Fruit fly (Drosophila melanogaster) whole organism, pupa: ENCODE results near the gene CG13994.

Source experiments
- CG10348 ChIP-seq: fragments of 200-800 bp; sonication (Bioruptor generic); IDR thresholded peaks from 2 replicates; pipeline ENCODE4 v1.3.6; 2022; ENCODE audit warnings: missing biosample characterization, missing genetic modification characterization
- CG12605 ChIP-seq: fragments of 200-800 bp; sonication (Bioruptor generic); IDR thresholded peaks from 2 replicates; pipeline ENCODE4 v1.3.6; 2022; ENCODE audit warnings: missing biosample characterization, missing genetic modification characterization
- CG13204 ChIP-seq: fragments of 200-800 bp; sonication (Bioruptor generic); optimal IDR thresholded peaks from 2 replicates; lab custom pipeline; 2018; ENCODE audit warnings: missing biosample characterization, mild to moderate bottlenecking, missing genetic modification characterization, moderate library complexity
- CG14655 ChIP-seq: fragments of 200-800 bp; sonication (Bioruptor generic); optimal IDR thresholded peaks from 3 replicates; lab custom pipeline; 2017; ENCODE audit warnings: mild to moderate bottlenecking, missing biosample characterization, missing genetic modification reagents, missing genetic modification characterization
- CG15710 ChIP-seq: fragments of 200-800 bp; sonication (Bioruptor generic); optimal IDR thresholded peaks from 2 replicates; lab custom pipeline; 2018; ENCODE audit warnings: missing biosample characterization, mild to moderate bottlenecking, missing genetic modification characterization, moderate library complexity
- CG17806 ChIP-seq: fragments of 200-800 bp; sonication (Bioruptor generic); optimal IDR thresholded peaks from 2 replicates; lab custom pipeline; 2018; ENCODE audit warnings: missing biosample characterization, mild to moderate bottlenecking, missing genetic modification characterization, moderate library complexity
- CG32121 ChIP-seq: fragments of 200-800 bp; sonication (Bioruptor generic); IDR thresholded peaks from 2 replicates; pipeline ENCODE4 v1.3.6; 2022; ENCODE audit warnings: missing biosample characterization, missing genetic modification characterization
- CG34367 ChIP-seq: fragments of 200-800 bp; sonication (Bioruptor generic); optimal IDR thresholded peaks from 2 replicates; lab custom pipeline; 2018; ENCODE audit warnings: missing biosample characterization, mild to moderate bottlenecking, missing genetic modification characterization
- CG4496 ChIP-seq: fragments of 200-800 bp; sonication (Bioruptor generic); IDR thresholded peaks from 3 replicates; pipeline ENCODE4 v1.3.6; 2022; ENCODE audit warnings: missing biosample characterization, missing genetic modification characterization
- CG8159 ChIP-seq: fragments of 200-800 bp; sonication (Bioruptor generic); optimal IDR thresholded peaks from 3 replicates; lab custom pipeline; 2018; ENCODE audit warnings: missing biosample characterization, mild to moderate bottlenecking, missing genetic modification characterization, moderate library complexity
- CG8301 ChIP-seq: fragments of 200-800 bp; sonication (Bioruptor generic); optimal IDR thresholded peaks from 2 replicates; lab custom pipeline; 2018; ENCODE audit warnings: missing biosample characterization, mild to moderate bottlenecking, missing genetic modification characterization
- CG9948 ChIP-seq: fragments of 200-800 bp; sonication (Bioruptor generic); optimal IDR thresholded peaks from 2 replicates; lab custom pipeline; 2018; ENCODE audit warnings: missing biosample characterization, mild to moderate bottlenecking, missing genetic modification characterization, moderate library complexity
- D1 ChIP-seq: fragments of 200-800 bp; sonication (Bioruptor generic); optimal IDR thresholded peaks from 2 replicates; lab custom pipeline; 2018; ENCODE audit warnings: missing biosample characterization, mild to moderate bottlenecking, missing genetic modification characterization, moderate library complexity
- EcR ChIP-seq: fragments of 200-800 bp; sonication (Bioruptor generic); optimal IDR thresholded peaks from 3 replicates; lab custom pipeline; 2019; ENCODE audit warnings: missing biosample characterization, missing genetic modification characterization, mild to moderate bottlenecking, moderate library complexity, missing genetic modification reagents
- Ets98B ChIP-seq: fragments of 200-800 bp; sonication (Bioruptor generic); IDR thresholded peaks from 2 replicates; pipeline ENCODE4 v1.3.6; 2022; ENCODE audit warnings: missing biosample characterization, missing genetic modification characterization
- Pif1A ChIP-seq: fragments of 200-800 bp; sonication (Bioruptor generic); optimal IDR thresholded peaks from 3 replicates; lab custom pipeline; 2016; ENCODE audit warnings: missing biosample characterization, missing genetic modification characterization
- Pif1B ChIP-seq: fragments of 200-800 bp; sonication (Bioruptor generic); optimal IDR thresholded peaks from 3 replicates; lab custom pipeline; 2016; ENCODE audit warnings: missing biosample characterization, missing genetic modification characterization
- Snoo ChIP-seq: fragments of 200-800 bp; sonication (Bioruptor generic); optimal IDR thresholded peaks from 3 replicates; lab custom pipeline; 2017; ENCODE audit warnings: missing biosample characterization, mild to moderate bottlenecking, missing genetic modification characterization, inconsistent platforms
- fd96Ca ChIP-seq: fragments of 200-800 bp; sonication (Bioruptor generic); IDR thresholded peaks from 3 replicates; pipeline ENCODE4 v1.3.6; 2022; ENCODE audit warnings: missing biosample characterization, missing genetic modification characterization
- gl ChIP-seq: fragments of 200-800 bp; sonication (Bioruptor generic); optimal IDR thresholded peaks from 2 replicates; lab custom pipeline; 2018; ENCODE audit warnings: missing biosample characterization, mild to moderate bottlenecking, missing genetic modification characterization
- rn ChIP-seq: fragments of 200-800 bp; sonication (Bioruptor generic); IDR thresholded peaks from 2 replicates; pipeline ENCODE4 v1.3.6; 2022; ENCODE audit warnings: missing biosample characterization, missing genetic modification characterization

CG13994 gene

dm6 chr2L:6036710-6037109, 26.1 kb upstream of the CG13994 start, which contains the start of gene mtm:
Gene mtm, minus strand, starts transcription at chr2L:6037015.
- TF ChIP-seq Ets98B (GFP tag; lab: Robert Waterston, UW) (no peak), CG13204 (no peak), Pif1B (no peak), fd96Ca (GFP tag; lab: Robert Waterston, UW) (no peak), CG34367 (tag; lab: Kevin White, UChicago) (no peak)

DNA sequence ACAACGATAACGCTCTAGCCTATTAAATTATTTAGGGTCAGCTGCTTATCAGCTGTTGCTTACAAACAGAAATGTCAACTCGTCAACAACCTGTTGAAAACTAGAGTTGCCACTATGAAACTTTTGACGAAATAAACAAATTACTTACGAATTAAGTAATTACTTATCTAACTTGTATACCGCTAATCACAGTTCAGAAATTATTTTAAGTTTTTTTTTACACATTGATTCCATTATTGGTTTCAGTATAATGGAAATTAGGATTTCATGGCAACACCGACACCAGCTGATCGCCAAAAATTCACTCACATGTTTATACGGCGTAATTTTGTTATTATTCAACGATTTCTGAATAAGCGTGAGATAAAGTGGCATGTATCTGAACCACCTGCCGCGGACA, 25.0 kb upstream of the CG13994 start, which contains the start of the genes CG9117 and CG31643:
Gene CG9117 (minus strand): TSS at position 73 of the 400 bp plus-strand sequence.
Gene CG31643 (plus strand): TSS at position 288 of the 400 bp plus-strand sequence.
- TF ChIP-seq CG32121 (GFP tag; lab: Robert Waterston, UW) (no peak), CG10348 (GFP tag; lab: Robert Waterston, UW) (no peak), Pif1A (GFP tag; lab: Kevin White, UChicago) (no peak), gl (tag; lab: Kevin White, UChicago) (no peak), CG8159 (tag; lab: Kevin White, UChicago) (no peak), EcR (no peak), CG13204 (no peak), CG8301 (tag; lab: Kevin White, UChicago) (no peak), fd96Ca (GFP tag; lab: Robert Waterston, UW) (no peak), Pif1B (no peak), CG34367 (tag; lab: Kevin White, UChicago) (no peak), D1 (tag; lab: Kevin White, UChicago) (no peak), CG4496 (GFP tag; lab: Robert Waterston, UW) (no peak; the same call in 2 of the 3 replicates), CG14655 (GFP tag; lab: Kevin White, UChicago) (no peak), CG9948 (peak; percentile 24), Ets98B (GFP tag; lab: Robert Waterston, UW) (peak; percentile 41), CG12605 (GFP tag; lab: Robert Waterston, UW) (peak; percentile 78; the same call in 1 of the 2 replicates), rn (GFP tag; lab: Robert Waterston, UW) (no peak), Snoo (tag; lab: Kevin White, UChicago) (peak; percentile 8), CG17806 (tag; lab: Kevin White, UChicago) (peak; percentile 39), CG15710 (tag; lab: Kevin White, UChicago) (peak; percentile 68)
- TF ChIP-seq, all 21 proteins: peak for 6

DNA sequence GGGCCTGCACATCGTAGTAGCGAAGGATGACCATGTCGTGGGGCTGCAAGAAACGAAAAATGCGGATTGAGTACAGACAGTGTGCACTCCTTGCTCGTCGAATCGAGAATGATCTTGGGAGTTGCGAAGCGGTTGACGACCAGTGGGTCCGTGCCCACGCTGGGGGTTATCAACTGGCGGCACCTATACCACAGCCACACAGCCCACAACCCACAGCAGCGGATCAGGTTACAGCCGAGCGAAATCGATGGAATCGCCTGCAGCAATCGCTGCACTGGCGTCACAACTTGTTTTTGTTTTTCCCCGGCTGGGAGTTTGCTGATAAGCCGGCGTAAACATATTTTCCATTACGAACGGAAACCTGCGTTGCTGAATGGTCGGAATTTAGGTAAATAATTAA, 17.3 kb upstream of the CG13994 start:
- TF ChIP-seq CG32121 (GFP tag; lab: Robert Waterston, UW), result no peak
- no peak for TF ChIP-seq CG4496 (GFP tag; lab: Robert Waterston, UW)
- TF ChIP-seq Ets98B (GFP tag; lab: Robert Waterston, UW), result no peak
- TF ChIP-seq CG12605 (GFP tag; lab: Robert Waterston, UW), result no peak
- no peak for TF ChIP-seq Snoo (tag; lab: Kevin White, UChicago)
- no peak for TF ChIP-seq EcR
- no peak for TF ChIP-seq CG8159 (tag; lab: Kevin White, UChicago)
- no peak for TF ChIP-seq CG17806 (tag; lab: Kevin White, UChicago)
- TF ChIP-seq fd96Ca (GFP tag; lab: Robert Waterston, UW), result no peak
- TF ChIP-seq CG14655 (GFP tag; lab: Kevin White, UChicago), result no peak
- no peak for TF ChIP-seq CG13204
- no peak for TF ChIP-seq D1 (tag; lab: Kevin White, UChicago)
- no peak for TF ChIP-seq Pif1A (GFP tag; lab: Kevin White, UChicago)
- no peak for TF ChIP-seq CG34367 (tag; lab: Kevin White, UChicago)
- no peak for TF ChIP-seq gl (tag; lab: Kevin White, UChicago)

DNA sequence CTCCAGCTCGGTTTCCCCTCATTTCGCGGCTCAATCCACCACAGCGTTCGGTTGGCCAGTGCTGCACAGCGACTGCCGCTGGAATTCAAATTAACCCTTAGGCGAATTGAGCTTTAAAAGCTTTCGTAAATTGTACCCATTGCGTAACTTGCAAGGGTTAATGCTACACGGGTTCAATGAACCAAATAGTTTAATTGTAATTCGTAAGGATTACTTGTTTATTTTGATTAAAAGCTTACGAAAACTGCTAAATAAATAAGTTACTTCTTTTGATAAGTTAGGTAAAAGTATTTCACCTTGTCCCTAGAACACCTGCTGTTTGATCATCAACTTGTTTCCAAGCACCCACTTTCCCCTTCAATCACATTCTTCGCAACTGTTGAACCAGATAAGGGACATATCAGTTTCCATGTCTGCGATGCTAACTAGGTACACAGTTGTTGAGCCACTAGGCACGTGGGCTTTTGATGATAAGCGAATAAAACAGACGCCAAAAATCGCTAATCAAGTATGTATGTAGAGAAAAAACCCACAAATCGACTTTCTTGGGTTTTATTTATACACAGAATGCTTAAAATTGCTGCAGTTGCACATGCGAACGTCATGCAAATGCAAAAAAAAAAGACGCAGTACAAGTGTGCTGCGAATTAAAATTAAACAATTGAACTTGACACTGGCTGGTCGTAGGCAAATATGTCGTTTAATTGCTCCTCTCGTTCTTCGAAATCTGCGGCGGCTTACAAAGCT, 16.6 kb upstream of the CG13994 start, which contains the start of gene Pfas:
Gene Pfas (minus strand): TSS at position 79 of the 747 bp plus-strand sequence.
- TF ChIP-seq CG34367 (tag; lab: Kevin White, UChicago), result peak; percentile 28
- peak; percentile 50 for TF ChIP-seq CG8159 (tag; lab: Kevin White, UChicago)
- TF ChIP-seq EcR, result peak; percentile 96
- peak; percentile 65 for TF ChIP-seq Ets98B (GFP tag; lab: Robert Waterston, UW)
- no peak for TF ChIP-seq CG12605 (GFP tag; lab: Robert Waterston, UW)
- no peak for TF ChIP-seq rn (GFP tag; lab: Robert Waterston, UW)
- TF ChIP-seq CG4496 (GFP tag; lab: Robert Waterston, UW), result peak; percentile 60; the same call in 1 of the 3 replicates
- TF ChIP-seq gl (tag; lab: Kevin White, UChicago), result peak; percentile 3
- no peak for TF ChIP-seq CG10348 (GFP tag; lab: Robert Waterston, UW)
- peak; percentile 50 for TF ChIP-seq CG8301 (tag; lab: Kevin White, UChicago)
- peak; percentile 51 for TF ChIP-seq CG17806 (tag; lab: Kevin White, UChicago)
- no peak for TF ChIP-seq Pif1A (GFP tag; lab: Kevin White, UChicago)
- TF ChIP-seq D1 (tag; lab: Kevin White, UChicago), result no peak
- peak; percentile 68; the same call in 2 of the 3 replicates for TF ChIP-seq fd96Ca (GFP tag; lab: Robert Waterston, UW)
- peak; percentile 61 for TF ChIP-seq CG32121 (GFP tag; lab: Robert Waterston, UW)
- TF ChIP-seq CG13204, result no peak
- TF ChIP-seq CG15710 (tag; lab: Kevin White, UChicago), result peak; percentile 53
- TF ChIP-seq Snoo (tag; lab: Kevin White, UChicago), result peak; percentile 46
- peak; percentile 35 for TF ChIP-seq CG9948
- TF ChIP-seq CG14655 (GFP tag; lab: Kevin White, UChicago), result no peak

DNA sequence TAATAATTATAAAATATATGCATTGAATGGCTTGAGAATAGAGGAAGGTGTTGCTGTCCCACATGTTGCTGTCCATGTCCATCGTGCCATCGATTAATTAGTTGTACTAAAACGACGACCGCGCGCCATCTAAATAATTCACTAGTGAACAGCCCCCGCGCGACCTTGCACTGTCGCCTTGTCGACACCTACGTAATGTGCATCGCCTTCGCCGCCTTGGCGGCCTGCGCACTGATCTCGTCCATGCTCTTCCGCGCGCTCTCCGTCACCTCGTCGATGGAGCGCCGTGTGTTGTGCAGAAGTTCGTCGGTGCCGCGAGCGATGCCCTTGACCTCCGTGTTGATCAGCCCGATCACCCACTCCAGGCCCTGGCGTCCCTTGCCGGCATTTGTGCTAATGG, 15.9 kb upstream of the CG13994 start:
- no peak for TF ChIP-seq CG15710 (tag; lab: Kevin White, UChicago)
- TF ChIP-seq CG17806 (tag; lab: Kevin White, UChicago), result no peak
- no peak for TF ChIP-seq Snoo (tag; lab: Kevin White, UChicago)
- no peak for TF ChIP-seq CG10348 (GFP tag; lab: Robert Waterston, UW)
- no peak for TF ChIP-seq EcR
- TF ChIP-seq Pif1A (GFP tag; lab: Kevin White, UChicago), result no peak
- TF ChIP-seq D1 (tag; lab: Kevin White, UChicago), result no peak
- no peak for TF ChIP-seq CG14655 (GFP tag; lab: Kevin White, UChicago)
- TF ChIP-seq rn (GFP tag; lab: Robert Waterston, UW), result no peak
- TF ChIP-seq fd96Ca (GFP tag; lab: Robert Waterston, UW), result no peak
- no peak for TF ChIP-seq Ets98B (GFP tag; lab: Robert Waterston, UW)
- TF ChIP-seq CG9948, result no peak
- TF ChIP-seq gl (tag; lab: Kevin White, UChicago), result no peak
- TF ChIP-seq CG8301 (tag; lab: Kevin White, UChicago), result no peak
- no peak for TF ChIP-seq CG8159 (tag; lab: Kevin White, UChicago)
